Fruit fly (Drosophila melanogaster) whole organism, embryonic: ENCODE measurements around the gene Der-2.
A peak's percentile ranks its signal among the peaks of the same experiment; 100 is the strongest.

Experiments
- Aef1 ChIP-seq: fragments of 200-800 bp; sonication (Bioruptor generic); IDR thresholded peaks from 3 replicates; pipeline ENCODE4 v1.3.6; 2022; ENCODE audit warnings: missing biosample characterization, missing genetic modification characterization
- B-H2 ChIP-seq: fragments of 200-800 bp; sonication (Bioruptor generic); optimal IDR thresholded peaks from 2 replicates; lab custom pipeline; 2018; ENCODE audit warnings: missing biosample characterization, mild to moderate bottlenecking, missing genetic modification characterization
- BEAF-32 ChIP-seq: fragments of 200-800 bp; sonication (Bioruptor generic); optimal IDR thresholded peaks from 3 replicates; lab custom pipeline; 2017; ENCODE audit warnings: missing biosample characterization, missing genetic modification characterization, mild to moderate bottlenecking, moderate library complexity, missing genetic modification reagents
- CG10147 ChIP-seq: fragments of 200-800 bp; sonication (Bioruptor generic); optimal IDR thresholded peaks from 2 replicates; lab custom pipeline; 2019; ENCODE audit warnings: missing biosample characterization, mild to moderate bottlenecking, missing genetic modification characterization, moderate library complexity
- CG1024 ChIP-seq: fragments of 200-800 bp; sonication (Bioruptor generic); IDR thresholded peaks from 2 replicates; pipeline ENCODE4 v1.3.6; 2022; ENCODE audit warnings: missing biosample characterization, missing genetic modification characterization
- CG10366 ChIP-seq: fragments of 200-800 bp; sonication (Bioruptor generic); IDR thresholded peaks from 2 replicates; pipeline ENCODE4 v1.3.6; 2022; ENCODE audit warnings: missing biosample characterization, missing genetic modification characterization
- CG10543 ChIP-seq: fragments of 200-800 bp; sonication (Bioruptor generic); optimal IDR thresholded peaks from 3 replicates; lab custom pipeline; 2017; ENCODE audit warnings: missing biosample characterization, mild to moderate bottlenecking, missing genetic modification characterization, moderate library complexity
- CG14667 ChIP-seq: fragments of 200-800 bp; sonication (Bioruptor generic); IDR thresholded peaks from 2 replicates; pipeline ENCODE4 v1.3.6; 2022; ENCODE audit warnings: missing biosample characterization, missing genetic modification characterization
- CG14965 ChIP-seq: fragments of 200-800 bp; sonication (Bioruptor generic); optimal IDR thresholded peaks from 2 replicates; lab custom pipeline; 2016; ENCODE audit warnings: missing biosample characterization, missing genetic modification characterization, borderline replicate concordance
- CG17328 ChIP-seq: fragments of 200-800 bp; sonication (Bioruptor generic); IDR thresholded peaks from 2 replicates; pipeline ENCODE4 v1.3.6; 2022; ENCODE audit warnings: missing biosample characterization, missing genetic modification characterization
- CG17612 ChIP-seq: fragments of 200-800 bp; sonication (Bioruptor generic); IDR thresholded peaks from 2 replicates; pipeline ENCODE4 v1.3.6; 2022; ENCODE audit warnings: missing biosample characterization, missing genetic modification characterization
- CG18011 ChIP-seq: fragments of 200-800 bp; sonication (Bioruptor generic); optimal IDR thresholded peaks from 2 replicates; lab custom pipeline; 2017; ENCODE audit warnings: missing biosample characterization, missing genetic modification characterization, mild to moderate bottlenecking, moderate library complexity, missing genotype
- CG2875 ChIP-seq: fragments of 200-800 bp; sonication (Bioruptor generic); optimal IDR thresholded peaks from 2 replicates; lab custom pipeline; 2017; ENCODE audit warnings: missing biosample characterization, mild to moderate bottlenecking, missing genetic modification characterization, missing genetic modification reagents
- CG31365 ChIP-seq: fragments of 200-800 bp; sonication (Bioruptor generic); optimal IDR thresholded peaks from 2 replicates; lab custom pipeline; 2018; ENCODE audit warnings: missing biosample characterization, mild to moderate bottlenecking, missing genetic modification characterization
- CG4328 ChIP-seq: fragments of 200-800 bp; sonication (Bioruptor generic); optimal IDR thresholded peaks from 3 replicates; lab custom pipeline; 2017; ENCODE audit warnings: missing biosample characterization, missing genetic modification reagents, missing genetic modification characterization
- CG6254 ChIP-seq: fragments of 200-800 bp; sonication (Bioruptor generic); optimal IDR thresholded peaks from 3 replicates; lab custom pipeline; 2017; ENCODE audit warnings: mild to moderate bottlenecking, missing biosample characterization, missing genetic modification reagents, missing genetic modification characterization
- CG9609 ChIP-seq: fragments of 200-800 bp; sonication (Bioruptor generic); optimal IDR thresholded peaks from 3 replicates; lab custom pipeline; 2016; ENCODE audit warnings: missing biosample characterization, missing genetic modification characterization
- CG9876 ChIP-seq: fragments of 200-800 bp; sonication (Bioruptor generic); optimal IDR thresholded peaks from 2 replicates; lab custom pipeline; 2016; ENCODE audit warnings: missing biosample characterization, missing genetic modification characterization
- CTCF ChIP-seq: fragments of 200-800 bp; sonication (Bioruptor generic); optimal IDR thresholded peaks from 2 replicates; lab custom pipeline; 2017; ENCODE audit warnings: missing biosample characterization, mild to moderate bottlenecking, missing genetic modification characterization, moderate library complexity
- Dbx ChIP-seq: fragments of 200-800 bp; sonication (Bioruptor generic); IDR thresholded peaks from 3 replicates; pipeline ENCODE4 v1.3.6; 2022; ENCODE audit warnings: missing biosample characterization, missing genetic modification characterization
- Dll ChIP-seq: fragments of 200-800 bp; sonication (Bioruptor generic); IDR thresholded peaks from 4 replicates; pipeline ENCODE4 v1.3.6; 2022; ENCODE audit warnings: missing biosample characterization, missing genetic modification characterization; ENCODE audit not compliant: partially characterized antibody
- Dp ChIP-seq: fragments of 200-800 bp; sonication (Bioruptor generic); optimal IDR thresholded peaks from 2 replicates; lab custom pipeline; 2018; ENCODE audit warnings: missing biosample characterization, mild to moderate bottlenecking, missing genetic modification characterization, moderate library complexity
- E2f2 ChIP-seq: fragments of 200-800 bp; sonication (Bioruptor generic); IDR thresholded peaks from 2 replicates; pipeline ENCODE4 v1.3.6; 2022; ENCODE audit warnings: missing biosample characterization, missing genetic modification characterization
- Elba2 ChIP-seq: fragments of 200-800 bp; sonication (Bioruptor generic); optimal IDR thresholded peaks from 3 replicates; lab custom pipeline; 2016; ENCODE audit warnings: missing biosample characterization, missing genetic modification characterization
- Fer2 ChIP-seq: fragments of 200-800 bp; sonication (Bioruptor generic); optimal IDR thresholded peaks from 2 replicates; lab custom pipeline; 2018; ENCODE audit warnings: missing biosample characterization, mild to moderate bottlenecking, missing genetic modification characterization, moderate library complexity
- Gug ChIP-seq: fragments of 200-800 bp; sonication (Bioruptor generic); IDR thresholded peaks from 4 replicates; pipeline ENCODE4 v1.3.6; 2022; ENCODE audit warnings: missing biosample characterization, missing genetic modification characterization
- Hand ChIP-seq: fragments of 200-800 bp; sonication (Bioruptor generic); optimal IDR thresholded peaks from 2 replicates; lab custom pipeline; 2017; ENCODE audit warnings: mild to moderate bottlenecking, missing biosample characterization, missing genetic modification reagents, missing genetic modification characterization
- Med ChIP-seq: fragments of 200-800 bp; sonication (Bioruptor generic); peaks from one replicate; lab custom pipeline; 2016; ENCODE audit warnings: missing biosample characterization, missing genetic modification characterization, mild to moderate bottlenecking, inconsistent platforms, moderate library complexity
- Mrtf ChIP-seq: fragments of 200-800 bp; sonication (Bioruptor generic); IDR thresholded peaks from 3 replicates; pipeline ENCODE4 v1.3.6; 2022; ENCODE audit warnings: missing biosample characterization, missing genetic modification characterization
- Side ChIP-seq: fragments of 200-800 bp; sonication (Bioruptor generic); optimal IDR thresholded peaks from 2 replicates; lab custom pipeline; 2016; ENCODE audit warnings: missing biosample characterization, missing genetic modification characterization
- Taf1 ChIP-seq: fragments of 200-800 bp; sonication (Bioruptor generic); IDR thresholded peaks from 2 replicates; pipeline ENCODE4 v1.3.6; 2022; ENCODE audit warnings: missing biosample characterization, missing genetic modification characterization
- corto ChIP-seq: fragments of 200-800 bp; sonication (Bioruptor generic); optimal IDR thresholded peaks from 2 replicates; lab custom pipeline; 2016; ENCODE audit warnings: missing biosample characterization, mild to moderate bottlenecking, missing genetic modification characterization, moderate library complexity
- crp ChIP-seq, 2 experiments: fragments of 200-800 bp; sonication (Bioruptor generic); optimal IDR thresholded peaks; 2 replicates in 1 of 2; 3 replicates in 1 of 2; lab custom pipeline; 2017; ENCODE audit warnings: missing biosample characterization in 2 of 2, missing genetic modification characterization in 2 of 2, mild to moderate bottlenecking in 1 of 2, moderate library complexity in 1 of 2
- eve ChIP-seq, 2 experiments: fragments of >200 bp; optimal IDR thresholded peaks; 2 replicates each; lab custom pipeline; 2017; ENCODE audit warnings: missing biosample characterization in 2 of 2, missing genetic modification characterization in 2 of 2
- fd64A ChIP-seq: fragments of 200-800 bp; sonication (Bioruptor generic); optimal IDR thresholded peaks from 3 replicates; lab custom pipeline; 2018; ENCODE audit warnings: missing biosample characterization, mild to moderate bottlenecking, missing genetic modification characterization
- inv ChIP-seq: fragments of 200-800 bp; sonication (Bioruptor generic); IDR thresholded peaks from 2 replicates; pipeline ENCODE4 v1.3.6; 2022; ENCODE audit warnings: missing biosample characterization, missing genetic modification characterization; ENCODE audit not compliant: partially characterized antibody
- jing ChIP-seq: fragments of 200-800 bp; sonication (Bioruptor generic); optimal IDR thresholded peaks from 2 replicates; lab custom pipeline; 2018; ENCODE audit warnings: missing biosample characterization, mild to moderate bottlenecking, missing genetic modification characterization
- jumu ChIP-seq: fragments of 200-800 bp; sonication (Bioruptor generic); optimal IDR thresholded peaks from 3 replicates; lab custom pipeline; 2016; ENCODE audit warnings: missing biosample characterization, missing genetic modification characterization
- lov ChIP-seq, 2 experiments: fragments of 200-800 bp in 1 of 2; fragments of >200 bp in 1 of 2; sonication (Bioruptor generic) in 1 of 2; IDR thresholded peaks in 1 of 2; optimal IDR thresholded peaks in 1 of 2; 2 replicates in 1 of 2; 3 replicates in 1 of 2; pipeline versions ENCODE4 v1.3.6 to Lab custom; 2017 to 2022; ENCODE audit warnings: missing biosample characterization in 1 of 2, missing genetic modification characterization in 1 of 2
- nmo ChIP-seq: fragments of 200-800 bp; sonication (Bioruptor generic); optimal IDR thresholded peaks from 2 replicates; lab custom pipeline; 2018; ENCODE audit warnings: missing biosample characterization, mild to moderate bottlenecking, missing genetic modification characterization, moderate library complexity
- onecut ChIP-seq: fragments of 200-800 bp; sonication (Bioruptor generic); IDR thresholded peaks from 2 replicates; pipeline ENCODE4 v1.3.6; 2022; ENCODE audit warnings: missing biosample characterization, missing genetic modification characterization
- ranshi ChIP-seq: fragments of 200-800 bp; sonication (Bioruptor generic); IDR thresholded peaks from 2 replicates; pipeline ENCODE4 v1.3.6; 2022; ENCODE audit warnings: missing biosample characterization, missing genetic modification characterization
- sens-2 ChIP-seq: fragments of 200-800 bp; sonication (Bioruptor generic); IDR thresholded peaks from 2 replicates; pipeline ENCODE4 v1.3.6; 2022; ENCODE audit warnings: missing biosample characterization, missing genetic modification characterization
- sima ChIP-seq: fragments of 200-800 bp; sonication (Bioruptor generic); optimal IDR thresholded peaks from 2 replicates; lab custom pipeline; 2016; ENCODE audit warnings: missing biosample characterization, missing genetic modification characterization
- ssp ChIP-seq: fragments of 200-800 bp; sonication (Bioruptor generic); IDR thresholded peaks from 2 replicates; pipeline ENCODE4 v1.3.6; 2022; ENCODE audit warnings: missing biosample characterization, missing genetic modification characterization
- sug ChIP-seq: fragments of 200-800 bp; optimal IDR thresholded peaks from 2 replicates; lab custom pipeline; 2019; ENCODE audit warnings: missing biosample characterization, mild to moderate bottlenecking, missing genetic modification characterization, moderate library complexity
- tna ChIP-seq: fragments of 200-800 bp; sonication (Bioruptor generic); IDR thresholded peaks from 2 replicates; pipeline ENCODE4 v1.3.6; 2022; ENCODE audit warnings: missing biosample characterization, missing genetic modification characterization; ENCODE audit not compliant: partially characterized antibody
- toy ChIP-seq: fragments of 200-800 bp; sonication (Bioruptor generic); IDR thresholded peaks from 2 replicates; pipeline ENCODE4 v1.3.6; 2022; ENCODE audit warnings: missing biosample characterization, missing genetic modification characterization
- tup ChIP-seq: fragments of 200-800 bp; sonication (Bioruptor generic); optimal IDR thresholded peaks from 2 replicates; lab custom pipeline; 2016; ENCODE audit warnings: missing biosample characterization, mild to moderate bottlenecking, missing genetic modification characterization, moderate library complexity
- wor ChIP-seq: fragments of 200-800 bp; sonication (Bioruptor generic); IDR thresholded peaks from 2 replicates; pipeline ENCODE4 v1.3.6; 2022; ENCODE audit warnings: missing biosample characterization, missing genetic modification characterization

Der-2 gene

DNA sequence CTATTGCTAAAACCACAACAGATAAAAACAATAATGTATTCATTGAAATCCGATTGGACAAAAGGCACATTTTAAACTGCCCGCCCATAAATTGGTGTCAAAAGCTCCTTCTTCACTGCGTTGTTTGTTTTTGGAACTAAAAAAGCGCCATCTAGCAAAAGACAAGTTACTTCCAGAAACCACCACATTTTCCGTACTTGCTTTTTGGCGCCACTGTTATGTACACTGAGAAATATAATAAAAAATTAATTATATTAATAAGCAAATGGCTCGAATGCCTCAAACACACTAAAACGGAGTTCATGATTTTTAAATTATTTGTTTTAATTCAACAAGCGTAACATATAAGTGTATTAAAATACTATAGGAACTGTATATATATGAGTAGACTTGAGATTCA is 13.4 kb upstream of the Der-2 start (continued):
- peak; percentile 67 for TF ChIP-seq CG31365
- TF ChIP-seq wor (GFP tag; lab: Robert Waterston, UW): peak; percentile 46; the same call in 1 of the 2 replicates
- TF ChIP-seq Gug: peak; percentile 75; the same call in 3 of the 4 replicates
- TF ChIP-seq lov (optimal IDR thresholded peaks at IDR 0.05; lab: Kevin White, UChicago): no peak
- peak; percentile 83; the same call in 2 of the 3 replicates for TF ChIP-seq lov (GFP tag; IDR thresholded peaks at IDR 0.05; lab: Robert Waterston, UW)
- peak; percentile 47; the same call in 1 of the 2 replicates for TF ChIP-seq toy (GFP tag; lab: Robert Waterston, UW)
- TF ChIP-seq Med (GFP tag; lab: Kevin White, UChicago): peak; percentile 95
- TF ChIP-seq BEAF-32: peak; percentile 5
- TF ChIP-seq CG1024 (GFP tag; lab: Robert Waterston, UW): peak; percentile 82
- no peak for TF ChIP-seq tna (GFP tag; lab: Robert Waterston, UW)
- TF ChIP-seq CG18011 (GFP tag; lab: Kevin White, UChicago): peak; percentile 51
- peak; percentile 49 for TF ChIP-seq CG10543 (GFP tag; lab: Kevin White, UChicago)
- peak; percentile 85 for TF ChIP-seq Aef1 (GFP tag; lab: Robert Waterston, UW)
- peak; percentile 88 for TF ChIP-seq CG10366 (GFP tag; lab: Robert Waterston, UW)
- no peak for TF ChIP-seq Hand (GFP tag; lab: Kevin White, UChicago)
- peak; percentile 75; the same call in 1 of the 2 replicates for TF ChIP-seq sens-2 (GFP tag; lab: Robert Waterston, UW)
- no peak for TF ChIP-seq sima (GFP tag; lab: Kevin White, UChicago)
- TF ChIP-seq CG14667 (GFP tag; lab: Robert Waterston, UW): peak; percentile 75
- no peak for TF ChIP-seq CG14965 (GFP tag; lab: Kevin White, UChicago)
- TF ChIP-seq B-H2: peak; percentile 53
- TF ChIP-seq Mrtf (GFP tag; lab: Robert Waterston, UW): peak; percentile 91
- peak; percentile 100 for TF ChIP-seq CTCF
- TF ChIP-seq CG2875 (GFP tag; lab: Kevin White, UChicago): peak; percentile 73
- TF ChIP-seq jumu: peak; percentile 26
- peak; percentile 88 for TF ChIP-seq Dbx
- TF ChIP-seq Dll (GFP tag; lab: Robert Waterston, UW): no peak
- peak; percentile 76 for TF ChIP-seq CG10147
- peak; percentile 85 for TF ChIP-seq nmo (GFP tag; lab: Kevin White, UChicago)
- peak; percentile 65 for TF ChIP-seq CG9876 (GFP tag; lab: Kevin White, UChicago)
- no peak for TF ChIP-seq corto (GFP tag; lab: Kevin White, UChicago)
- peak; percentile 55 for TF ChIP-seq tup (GFP tag; lab: Kevin White, UChicago)
- TF ChIP-seq sug: no peak
- peak; percentile 95 for TF ChIP-seq Dp (GFP tag; lab: Kevin White, UChicago)
- peak; percentile 46 for TF ChIP-seq CG9609
- peak; percentile 73 for TF ChIP-seq Elba2 (GFP tag; lab: Kevin White, UChicago)
- TF ChIP-seq ranshi: peak; percentile 77
- peak; percentile 81 for TF ChIP-seq onecut
- peak; percentile 46 for TF ChIP-seq CG4328 (GFP tag; lab: Kevin White, UChicago)
- TF ChIP-seq inv (GFP tag; lab: Robert Waterston, UW): no peak
- TF ChIP-seq Side (GFP tag; lab: Kevin White, UChicago): peak; percentile 59
- peak; percentile 72 for TF ChIP-seq Taf1 (GFP tag; lab: Robert Waterston, UW)
- peak; percentile 66 for TF ChIP-seq jing (GFP tag; lab: Kevin White, UChicago)
- TF ChIP-seq CG6254 (GFP tag; lab: Kevin White, UChicago): peak; percentile 78
- TF ChIP-seq fd64A: no peak
- peak; percentile 82 for TF ChIP-seq CG17328 (GFP tag; lab: Robert Waterston, UW)
- peak; percentile 59; the same call in 1 of the 2 replicates for TF ChIP-seq CG17612 (GFP tag; lab: Robert Waterston, UW)
- peak; percentile 68 for TF ChIP-seq Fer2
- peak; percentile 81 for TF ChIP-seq ssp (GFP tag; lab: Robert Waterston, UW)
- TF ChIP-seq crp (GFP tag; optimal IDR thresholded peaks at IDR 0.05; lab: Kevin White, UChicago): peak in 1 of 2 experiments; percentile 29
- TF ChIP-seq eve (GFP tag; optimal IDR thresholded peaks at IDR 0.05; lab: Kevin White, UChicago): no peak
- TF ChIP-seq E2f2 (GFP tag; lab: Robert Waterston, UW): peak; percentile 96
